Worm (Caenorhabditis elegans) whole organism, early embryonic: ENCODE results near the gene F42G4.7.

Source experiments
- B0310.2 ChIP-seq: sonication (generic microtip); optimal IDR thresholded peaks from 2 replicates; lab custom pipeline; 2016; ENCODE audit warnings: mild to moderate bottlenecking, missing genetic modification characterization, missing compliant biosample characterization
- ama-1 ChIP-seq: fragments of 150-350 bp; optimal IDR thresholded peaks from 2 replicates; lab custom pipeline; 2014
- ets-7 ChIP-seq: sonication (generic microtip); optimal IDR thresholded peaks from 2 replicates; lab custom pipeline; 2016; ENCODE audit warnings: missing genotype, missing genetic modification characterization, missing compliant biosample characterization
- hmg-4 ChIP-seq: fragments of 200-800 bp; sonication (Bioruptor generic); optimal IDR thresholded peaks from 2 replicates; lab custom pipeline; 2018; ENCODE audit warnings: mild to moderate bottlenecking, missing genetic modification characterization, missing compliant biosample characterization
- hnd-1 ChIP-seq: sonication (generic microtip); optimal IDR thresholded peaks from 2 replicates; lab custom pipeline; 2016; ENCODE audit warnings: missing genetic modification characterization, missing compliant biosample characterization
- tbx-37 ChIP-seq: fragments of 200-800 bp; sonication (Bioruptor generic); conservative IDR thresholded peaks from 2 replicates; pipeline ENCODE4 v1.3.6; 2022; ENCODE audit warnings: missing genetic modification reagents, missing genetic modification characterization, missing compliant biosample characterization

- TF ChIP-seq hnd-1 (tag; lab: Kevin White, UChicago): no peak
- no peak for TF ChIP-seq tbx-37 (GFP tag; lab: Robert Waterston, UW)
- no peak for TF ChIP-seq hmg-4 (GFP tag; lab: Kevin White, UChicago)
- no peak for TF ChIP-seq ama-1
- no peak for TF ChIP-seq B0310.2 (tag; lab: Kevin White, UChicago)
- TF ChIP-seq ets-7 (tag; lab: Kevin White, UChicago): no peak
Observed at ce11 chrII:12996249-12996648, 50.8 kb downstream of the F42G4.7 start, which contains the start of gene hphd-1.
